Fruit fly (Drosophila melanogaster) Kc167 (cell line): Measurements from ENCODE around the gene Nse1.

ENCODE experiments used
- Myc ChIP-seq: fragments of >200 bp; optimal IDR thresholded peaks from 2 replicates; lab custom pipeline; 2017; ENCODE audit warnings: missing external identifiers
- Sin3A ChIP-seq: fragments of >200 bp; optimal IDR thresholded peaks from 2 replicates; lab custom pipeline; 2018; ENCODE audit warnings: missing external identifiers
- h ChIP-seq: fragments of >200 bp; optimal IDR thresholded peaks from 3 replicates; lab custom pipeline; 2018; ENCODE audit warnings: missing external identifiers
- insv ChIP-seq: fragments of >200 bp; optimal IDR thresholded peaks from 3 replicates; lab custom pipeline; 2018; ENCODE audit warnings: missing external identifiers
- psq ChIP-seq: fragments of >200 bp; optimal IDR thresholded peaks from 2 replicates; lab custom pipeline; 2017; ENCODE audit warnings: missing external identifiers
- ttk ChIP-seq: sonication (Bioruptor generic); optimal IDR thresholded peaks from 2 replicates; lab custom pipeline; 2017; ENCODE audit warnings: missing external identifiers

DNA sequence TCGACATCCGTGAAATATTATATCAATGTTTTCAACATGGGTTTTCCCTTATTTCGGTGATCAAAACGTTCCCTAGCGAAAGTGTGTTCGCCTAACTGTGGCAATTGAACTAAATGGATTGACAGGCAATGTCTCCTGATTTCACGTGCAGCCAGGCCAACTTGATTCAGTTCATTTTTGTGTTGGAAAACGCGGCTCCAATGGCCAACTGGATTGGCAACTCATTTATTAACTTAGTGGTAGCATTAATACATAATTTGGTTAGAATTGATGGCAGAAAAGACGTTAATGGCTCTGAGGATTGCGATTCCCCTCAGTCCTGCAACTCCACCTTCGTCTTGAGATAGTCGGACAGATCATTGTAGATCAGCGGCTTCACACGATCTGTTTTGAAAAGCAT, 9.2 kb upstream of the Nse1 start, which contains the start of gene CG11327:
- TF ChIP-seq psq = no peak
- no peak for TF ChIP-seq Sin3A (lab: Kevin White, UChicago)
- no peak for TF ChIP-seq ttk (lab: Kevin White, UChicago)
- TF ChIP-seq Myc = no peak
- no peak for TF ChIP-seq h (lab: Kevin White, UChicago)
- no peak for TF ChIP-seq insv
